Worm (Caenorhabditis elegans): Measurements from ENCODE around the gene str-143.

The str-143 gene

ce11 chrV:8055170-8055569 lies 14.4 kb downstream of the str-143 start:
- TF ChIP-seq F13C5.2 (tag; optimal IDR thresholded peaks at IDR 0.05) (no peak), ceh-36 (tag; optimal IDR thresholded peaks at IDR 0.05) (no peak), tbx-37 (GFP tag; conservative IDR thresholded peaks at IDR 0.05) (no peak)

DNA sequence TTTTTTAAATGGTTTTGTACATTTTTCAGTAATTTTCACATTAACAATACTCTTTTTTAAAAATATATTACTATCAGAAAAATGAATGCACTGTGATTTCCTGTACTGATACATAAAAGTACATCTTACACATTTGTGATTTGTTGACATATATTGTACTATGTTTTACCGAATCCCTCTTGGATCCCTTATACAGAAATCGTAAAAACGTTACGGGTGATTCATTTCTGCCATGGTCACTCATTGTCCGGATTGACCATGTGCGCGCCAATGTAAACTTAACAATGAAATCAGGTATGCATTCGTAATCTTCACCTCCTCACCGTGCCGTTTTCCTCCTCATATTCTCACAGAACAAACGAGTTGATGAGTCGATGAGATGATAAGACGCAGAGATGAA lies 15.4 kb downstream of the str-143 start, which contains the start of gene ZC513.2:
Gene ZC513.2, plus strand, starts transcription at position 301 of the 400 bp plus-strand sequence.
- no peak for TF ChIP-seq ceh-36 (tag; optimal IDR thresholded peaks at IDR 0.05)
- TF ChIP-seq hmbx-1 (tag; optimal IDR thresholded peaks at IDR 0.05): no peak
- TF ChIP-seq ceh-13 (GFP tag; optimal IDR thresholded peaks at IDR 0.05): no peak
- no peak for TF ChIP-seq F13C5.2 (tag; optimal IDR thresholded peaks at IDR 0.05)

- TF ChIP-seq tra-4 (tag; optimal IDR thresholded peaks at IDR 0.05): no peak
- no peak for TF ChIP-seq flt-1 (GFP tag; IDR thresholded peaks at IDR 0.05)
- TF ChIP-seq B0310.2 (tag; optimal IDR thresholded peaks at IDR 0.05): no peak
- no peak for TF ChIP-seq aly-1 (tag; optimal IDR thresholded peaks at IDR 0.05)
- no peak for TF ChIP-seq F13C5.2 (tag; optimal IDR thresholded peaks at IDR 0.05)
- no peak for TF ChIP-seq tbx-37 (GFP tag; conservative IDR thresholded peaks at IDR 0.05)
- no peak for TF ChIP-seq ceh-13 (GFP tag; optimal IDR thresholded peaks at IDR 0.05)
- no peak for TF ChIP-seq hmbx-1 (tag; optimal IDR thresholded peaks at IDR 0.05)
- TF ChIP-seq hmg-4 (GFP tag; optimal IDR thresholded peaks at IDR 0.05): no peak
- TF ChIP-seq tbx-11 (GFP tag; IDR thresholded peaks at IDR 0.05): no peak
- TF ChIP-seq ama-1 (optimal IDR thresholded peaks at IDR 0.05): no peak
- TF ChIP-seq hnd-1 (tag; optimal IDR thresholded peaks at IDR 0.05): no peak
- TF ChIP-seq scrt-1 (GFP tag; IDR thresholded peaks at IDR 0.05): no peak
- no peak for TF ChIP-seq ets-7 (tag; optimal IDR thresholded peaks at IDR 0.05)
- TF ChIP-seq ceh-36 (tag; optimal IDR thresholded peaks at IDR 0.05): no peak
- no peak for TF ChIP-seq pes-1 (GFP tag; IDR thresholded peaks at IDR 0.05)
- no peak for TF ChIP-seq sea-1 (GFP tag; conservative IDR thresholded peaks at IDR 0.05)
Measured at ce11 chrV:8051851-8052250, 17.7 kb downstream of the str-143 start, which contains the start of gene sth-1. TSS of gene sth-1 (plus strand) at chrV:8052151.

ce11 chrV:8050811-8051210 lies 18.7 kb downstream of the str-143 start, which contains the start of gene col-43:
TSS of gene col-43 (minus strand) at chrV:8050911.
- TF ChIP-seq sea-1 (GFP tag; conservative IDR thresholded peaks at IDR 0.05) (no peak), tbx-37 (GFP tag; conservative IDR thresholded peaks at IDR 0.05) (no peak), ets-7 (tag; optimal IDR thresholded peaks at IDR 0.05) (no peak), tbx-11 (GFP tag; IDR thresholded peaks at IDR 0.05) (no peak), hmbx-1 (tag; optimal IDR thresholded peaks at IDR 0.05) (no peak), hmg-4 (GFP tag; optimal IDR thresholded peaks at IDR 0.05) (no peak), pes-1 (GFP tag; IDR thresholded peaks at IDR 0.05) (no peak), B0310.2 (tag; optimal IDR thresholded peaks at IDR 0.05) (no peak), scrt-1 (GFP tag; IDR thresholded peaks at IDR 0.05) (no peak), tra-4 (tag; optimal IDR thresholded peaks at IDR 0.05) (no peak), F13C5.2 (tag; optimal IDR thresholded peaks at IDR 0.05) (no peak), flt-1 (GFP tag; IDR thresholded peaks at IDR 0.05) (no peak), ceh-13 (GFP tag; optimal IDR thresholded peaks at IDR 0.05) (no peak), ceh-36 (tag; optimal IDR thresholded peaks at IDR 0.05) (no peak), ama-1 (optimal IDR thresholded peaks at IDR 0.05) (no peak), aly-1 (tag; optimal IDR thresholded peaks at IDR 0.05) (no peak)

DNA sequence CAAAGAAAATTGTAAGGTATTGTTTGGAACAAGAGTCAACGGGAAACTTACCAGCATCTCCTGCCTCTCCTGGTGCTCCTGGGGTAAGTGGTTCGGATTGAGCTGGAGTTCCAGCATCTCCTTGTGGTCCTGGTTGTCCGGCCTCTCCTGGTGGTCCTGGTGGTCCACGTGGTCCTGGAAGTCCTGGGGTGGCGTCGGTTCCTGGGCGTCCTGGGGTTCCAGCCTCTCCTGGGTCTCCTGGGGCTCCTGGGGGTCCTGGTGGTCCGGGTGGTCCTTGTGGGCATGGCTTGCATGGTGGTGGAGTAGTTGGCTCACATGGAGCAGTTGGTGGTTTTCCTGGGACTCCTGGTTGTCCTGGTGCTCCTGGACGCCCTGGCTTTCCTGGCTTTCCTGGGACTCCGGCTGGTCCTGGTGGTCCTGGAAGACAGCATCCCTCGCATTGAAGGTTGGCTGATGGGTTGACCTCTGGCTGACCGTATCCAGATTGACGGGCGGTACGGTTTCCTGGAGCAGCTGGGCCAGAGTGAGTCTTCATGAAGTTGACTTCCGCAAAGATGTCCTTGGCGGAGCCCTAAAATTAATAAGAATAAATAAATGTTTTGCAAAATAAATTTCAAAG lies 19.4 kb downstream of the str-143 start:
- TF ChIP-seq B0310.2 (tag; optimal IDR thresholded peaks at IDR 0.05) (no peak), ceh-13 (GFP tag; optimal IDR thresholded peaks at IDR 0.05) (no peak), F13C5.2 (tag; optimal IDR thresholded peaks at IDR 0.05) (no peak), hnd-1 (tag; optimal IDR thresholded peaks at IDR 0.05) (no peak), ets-7 (tag; optimal IDR thresholded peaks at IDR 0.05) (no peak), sea-1 (GFP tag; conservative IDR thresholded peaks at IDR 0.05) (no peak), flt-1 (GFP tag; IDR thresholded peaks at IDR 0.05) (no peak), tbx-11 (GFP tag; IDR thresholded peaks at IDR 0.05) (no peak), ceh-36 (tag; optimal IDR thresholded peaks at IDR 0.05) (no peak), ama-1 (optimal IDR thresholded peaks at IDR 0.05) (no peak), pes-1 (GFP tag; IDR thresholded peaks at IDR 0.05) (no peak), tbx-37 (GFP tag; conservative IDR thresholded peaks at IDR 0.05) (no peak), hmg-4 (GFP tag; optimal IDR thresholded peaks at IDR 0.05) (no peak), hmbx-1 (tag; optimal IDR thresholded peaks at IDR 0.05) (no peak), aly-1 (tag; optimal IDR thresholded peaks at IDR 0.05) (no peak), scrt-1 (GFP tag; IDR thresholded peaks at IDR 0.05) (no peak), tra-4 (tag; optimal IDR thresholded peaks at IDR 0.05) (no peak)

DNA sequence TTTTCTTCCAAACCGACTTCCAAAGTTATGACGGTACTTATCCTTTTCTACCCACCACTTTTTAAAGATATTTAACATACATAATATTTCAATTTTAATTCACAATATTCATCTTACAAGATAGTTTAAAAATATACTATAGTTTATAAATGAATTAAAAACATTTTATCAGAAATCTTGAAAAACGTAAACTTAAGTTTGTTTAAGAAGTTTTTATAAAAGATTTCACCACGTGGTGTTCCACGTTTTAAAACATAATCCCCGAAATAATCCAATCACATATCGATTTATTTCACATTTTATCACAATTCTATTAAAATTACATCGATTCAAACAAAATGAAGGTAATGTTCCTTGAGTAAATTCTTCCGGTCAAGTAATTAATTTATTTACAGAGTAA lies 22.8 kb downstream of the str-143 start, which contains the start of gene ZC513.3:
Gene ZC513.3, plus strand, starts transcription at position 301 of the 400 bp plus-strand sequence.
- TF ChIP-seq hmbx-1 (tag; optimal IDR thresholded peaks at IDR 0.05): no peak
- no peak for TF ChIP-seq sea-1 (GFP tag; conservative IDR thresholded peaks at IDR 0.05)
- TF ChIP-seq F13C5.2 (tag; optimal IDR thresholded peaks at IDR 0.05): no peak
- no peak for TF ChIP-seq tra-4 (tag; optimal IDR thresholded peaks at IDR 0.05)
- TF ChIP-seq tbx-11 (GFP tag; IDR thresholded peaks at IDR 0.05): no peak
- no peak for TF ChIP-seq B0310.2 (tag; optimal IDR thresholded peaks at IDR 0.05)
- TF ChIP-seq hnd-1 (tag; optimal IDR thresholded peaks at IDR 0.05): no peak
- no peak for TF ChIP-seq scrt-1 (GFP tag; IDR thresholded peaks at IDR 0.05)
- no peak for TF ChIP-seq pes-1 (GFP tag; IDR thresholded peaks at IDR 0.05)
- TF ChIP-seq hmg-4 (GFP tag; optimal IDR thresholded peaks at IDR 0.05): no peak
- no peak for TF ChIP-seq ama-1 (optimal IDR thresholded peaks at IDR 0.05)
- TF ChIP-seq aly-1 (tag; optimal IDR thresholded peaks at IDR 0.05): no peak
- TF ChIP-seq ets-7 (tag; optimal IDR thresholded peaks at IDR 0.05): no peak
- TF ChIP-seq ceh-13 (GFP tag; optimal IDR thresholded peaks at IDR 0.05): no peak
- no peak for TF ChIP-seq tbx-37 (GFP tag; conservative IDR thresholded peaks at IDR 0.05)
- TF ChIP-seq ceh-36 (tag; optimal IDR thresholded peaks at IDR 0.05): no peak
- no peak for TF ChIP-seq flt-1 (GFP tag; IDR thresholded peaks at IDR 0.05)

DNA sequence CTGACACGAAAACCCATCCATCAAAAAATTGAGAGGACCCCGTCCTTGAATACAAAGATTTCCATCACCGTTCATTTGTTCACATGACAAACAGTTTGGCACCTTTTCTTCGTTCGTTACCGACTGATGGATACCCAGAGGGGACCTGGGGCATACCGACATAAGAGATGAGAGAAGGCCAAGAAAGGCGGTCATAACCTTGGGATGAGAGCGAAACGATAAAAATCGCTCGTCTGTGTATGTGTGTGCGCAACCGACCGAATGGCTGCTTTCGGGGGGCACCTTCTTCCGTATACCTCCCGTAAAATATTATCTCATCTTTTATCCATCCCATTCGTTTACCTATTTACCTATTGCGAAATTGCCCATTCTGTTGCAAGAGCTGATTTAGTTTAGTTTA lies 24.6 kb downstream of the str-143 start:
- no peak for TF ChIP-seq hnd-1 (tag; optimal IDR thresholded peaks at IDR 0.05)
- peak; percentile 33 for TF ChIP-seq hmg-4 (GFP tag; optimal IDR thresholded peaks at IDR 0.05)

Data from whole organism, early embryonic.